Fruit fly (Drosophila melanogaster) whole organism, prepupa: ENCODE data around the gene CG9503.

Experiments used
- Blimp-1 ChIP-seq: fragments of 200-800 bp; sonication (Bioruptor generic); optimal IDR thresholded peaks from 3 replicates; lab custom pipeline; 2017; ENCODE audit warnings: missing biosample characterization, missing genetic modification characterization, mild to moderate bottlenecking, moderate library complexity, missing genetic modification reagents
- CG15336 ChIP-seq: fragments of 200-800 bp; sonication (Bioruptor generic); IDR thresholded peaks from 2 replicates; pipeline ENCODE4 v1.3.6; 2022; ENCODE audit warnings: missing biosample characterization, missing genetic modification characterization
- Gug ChIP-seq: fragments of 200-800 bp; sonication (Bioruptor generic); IDR thresholded peaks from 2 replicates; pipeline ENCODE4 v1.3.6; 2022; ENCODE audit warnings: missing biosample characterization, missing genetic modification characterization
- Smox ChIP-seq: fragments of 200-800 bp; sonication (Bioruptor generic); optimal IDR thresholded peaks from 3 replicates; lab custom pipeline; 2016; ENCODE audit warnings: missing biosample characterization, missing genetic modification characterization
- acj6 ChIP-seq: fragments of 200-800 bp; sonication (Bioruptor generic); optimal IDR thresholded peaks from 3 replicates; lab custom pipeline; 2016; ENCODE audit warnings: missing biosample characterization, missing genetic modification characterization
- cyc ChIP-seq: fragments of 200-800 bp; sonication (Bioruptor generic); optimal IDR thresholded peaks from 3 replicates; lab custom pipeline; 2016; ENCODE audit warnings: missing biosample characterization, missing genetic modification characterization

dm6 chrX:14936250-14936649 is 13.0 kb upstream of the CG9503 start:
- TF ChIP-seq Gug (no peak), Blimp-1 (GFP tag; lab: Kevin White, UChicago) (no peak), CG15336 (GFP tag; lab: Robert Waterston, UW) (no peak), cyc (no peak), acj6 (GFP tag; lab: Kevin White, UChicago) (no peak), Smox (no peak)
